Worm (Caenorhabditis elegans) whole organism, early embryonic: ENCODE results near the gene F53H2.1.

Experiments used
- ama-1 ChIP-seq: fragments of 150-350 bp; optimal IDR thresholded peaks from 2 replicates; lab custom pipeline; 2014
- ceh-13 ChIP-seq: fragments of 200-800 bp; sonication (Bioruptor generic); optimal IDR thresholded peaks from 2 replicates; lab custom pipeline; 2018; ENCODE audit warnings: mild to moderate bottlenecking, missing genetic modification characterization, missing compliant biosample characterization
- ets-7 ChIP-seq: sonication (generic microtip); optimal IDR thresholded peaks from 2 replicates; lab custom pipeline; 2016; ENCODE audit warnings: missing genotype, missing genetic modification characterization, missing compliant biosample characterization
- flt-1 ChIP-seq: fragments of 200-800 bp; sonication (Bioruptor generic); IDR thresholded peaks from 2 replicates; pipeline ENCODE4 v1.3.6; 2022; ENCODE audit warnings: missing genetic modification characterization, missing compliant biosample characterization
- hmbx-1 ChIP-seq: sonication (generic microtip); optimal IDR thresholded peaks from 2 replicates; lab custom pipeline; 2016; ENCODE audit warnings: mild to moderate bottlenecking, missing genetic modification characterization, missing compliant biosample characterization
- hmg-4 ChIP-seq: fragments of 200-800 bp; sonication (Bioruptor generic); optimal IDR thresholded peaks from 2 replicates; lab custom pipeline; 2018; ENCODE audit warnings: mild to moderate bottlenecking, missing genetic modification characterization, missing compliant biosample characterization
- hnd-1 ChIP-seq: sonication (generic microtip); optimal IDR thresholded peaks from 2 replicates; lab custom pipeline; 2016; ENCODE audit warnings: missing genetic modification characterization, missing compliant biosample characterization
- pes-1 ChIP-seq: fragments of 200-800 bp; sonication (Bioruptor generic); IDR thresholded peaks from 2 replicates; pipeline ENCODE4 v1.3.6; 2022; ENCODE audit warnings: missing genetic modification reagents, missing genetic modification characterization, missing compliant biosample characterization
- scrt-1 ChIP-seq: fragments of 200-800 bp; sonication (Bioruptor generic); IDR thresholded peaks from 2 replicates; pipeline ENCODE4 v1.3.6; 2022; ENCODE audit warnings: missing genetic modification characterization, missing compliant biosample characterization
- sea-1 ChIP-seq: fragments of 200-800 bp; sonication (Bioruptor generic); conservative IDR thresholded peaks from 2 replicates; pipeline ENCODE4 v1.3.6; 2022; ENCODE audit warnings: missing genetic modification characterization, missing compliant biosample characterization
- tbx-11 ChIP-seq: fragments of 200-800 bp; sonication (Bioruptor generic); IDR thresholded peaks from 2 replicates; pipeline ENCODE4 v1.3.6; 2022; ENCODE audit warnings: missing genetic modification characterization, missing compliant biosample characterization
- tbx-37 ChIP-seq: fragments of 200-800 bp; sonication (Bioruptor generic); conservative IDR thresholded peaks from 2 replicates; pipeline ENCODE4 v1.3.6; 2022; ENCODE audit warnings: missing genetic modification reagents, missing genetic modification characterization, missing compliant biosample characterization
- tra-4 ChIP-seq: sonication (generic microtip); optimal IDR thresholded peaks from 2 replicates; lab custom pipeline; 2017; ENCODE audit warnings: missing genetic modification characterization, missing compliant biosample characterization

DNA sequence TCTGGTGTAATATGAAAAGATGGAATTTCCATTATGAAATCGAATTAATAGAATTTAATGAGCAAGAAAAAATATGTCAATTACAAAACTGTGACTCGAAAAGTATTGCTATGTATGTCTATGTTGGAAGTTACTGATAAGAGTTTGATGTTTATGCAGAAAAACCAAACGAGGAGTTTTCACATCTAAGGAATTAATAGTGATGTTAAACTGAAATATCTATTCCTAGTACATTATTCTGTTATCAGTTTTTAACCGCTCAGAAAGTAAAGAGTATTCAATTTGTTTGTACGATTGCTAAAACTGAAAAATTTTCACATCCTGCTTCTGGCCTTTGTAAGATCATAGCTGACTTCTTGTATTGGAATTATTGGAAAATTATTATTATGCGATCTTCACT, 573 bp upstream of the F53H2.1 start, which contains the start of gene K02E2.7:
- no peak for TF ChIP-seq hnd-1
- TF ChIP-seq ets-7 (tag; lab: Kevin White, UChicago) = no peak
- TF ChIP-seq ceh-13 = no peak
- TF ChIP-seq pes-1 (GFP tag; lab: Robert Waterston, UW) = no peak
- TF ChIP-seq tbx-11 = no peak
- TF ChIP-seq ama-1 (lab: Kevin White, UChicago) = no peak
- TF ChIP-seq flt-1 (GFP tag; lab: Robert Waterston, UW) = no peak
- no peak for TF ChIP-seq hmg-4
- TF ChIP-seq hmbx-1 (tag; lab: Kevin White, UChicago) = no peak
- no peak for TF ChIP-seq tra-4
- no peak for TF ChIP-seq sea-1 (GFP tag; lab: Robert Waterston, UW)
- TF ChIP-seq tbx-37 (GFP tag; lab: Robert Waterston, UW) = no peak
- no peak for TF ChIP-seq scrt-1 (GFP tag; lab: Robert Waterston, UW)
